Worm (Caenorhabditis elegans) whole organism, L1 larva: ENCODE measurements around the gene Y59A8B.21.

Source experiments
- dpl-1 ChIP-seq, 3 experiments: fragments of 150-350 bp in 2 of 3; sonication (generic microtip) in 1 of 3; optimal IDR thresholded peaks; 2 replicates each; lab custom pipeline; 2014 to 2017; ENCODE audit warnings: missing biosample characterization in 3 of 3, missing genetic modification characterization in 3 of 3, missing genetic modification reagents in 3 of 3
- jun-1 ChIP-seq: fragments of 150-350 bp; optimal IDR thresholded peaks from 2 replicates; lab custom pipeline; 2014; ENCODE audit warnings: missing biosample characterization, missing genetic modification reagents, missing genetic modification characterization
- nhr-12 ChIP-seq: sonication (generic microtip); optimal IDR thresholded peaks from 2 replicates; lab custom pipeline; 2017; ENCODE audit warnings: missing biosample characterization, missing genetic modification characterization

DNA sequence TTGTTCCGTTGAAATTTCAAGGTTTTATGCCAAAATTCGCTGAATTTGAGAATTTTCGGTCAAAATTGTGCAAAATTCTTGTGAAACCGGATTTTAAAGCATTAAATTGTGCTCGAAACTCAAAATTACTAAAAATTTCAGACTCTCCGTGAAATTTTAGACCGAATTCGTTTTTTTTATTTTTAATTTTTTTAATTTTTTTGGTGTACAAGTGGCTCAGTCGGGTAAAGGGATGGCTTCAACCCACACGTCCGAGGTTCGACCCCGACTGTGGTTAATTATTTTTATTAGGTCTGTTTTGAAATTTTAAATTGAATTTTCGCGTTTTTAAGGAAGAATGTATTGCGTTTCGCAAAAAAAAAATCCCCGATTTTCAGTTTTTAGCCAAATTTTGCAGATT is 47.1 kb upstream of the Y59A8B.21 start:
- TF ChIP-seq jun-1 (tag; lab: Kevin White, UChicago), result no peak
- no peak for TF ChIP-seq nhr-12 (tag; lab: Kevin White, UChicago)
- TF ChIP-seq dpl-1 (GFP tag; optimal IDR thresholded peaks at IDR 0.05; lab: Kevin White, UChicago), result no peak
